Fruit fly (Drosophila melanogaster): ENCODE data around the gene mtgo.

mtgo gene

dm6 chr2L:16656692-16657109 is 111.9 kb downstream of the mtgo start (continued):
- TF ChIP-seq CG2129 (GFP tag; IDR thresholded peaks at IDR 0.05; ENCODE audit: partially characterized antibody) (no peak), CG8290 (GFP tag; optimal IDR thresholded peaks at IDR 0.05) (no peak), CG8290 (tag; optimal IDR thresholded peaks at IDR 0.05) (no peak), CG6683 (GFP tag; optimal IDR thresholded peaks at IDR 0.05) (no peak), onecut (GFP tag; IDR thresholded peaks at IDR 0.05) (no peak), NfI (GFP tag; optimal IDR thresholded peaks at IDR 0.05) (peak; percentile 51), CG3281 (GFP tag; optimal IDR thresholded peaks at IDR 0.05) (no peak), rib (GFP tag; IDR thresholded peaks at IDR 0.05) (no peak), CG12071 (GFP tag; optimal IDR thresholded peaks at IDR 0.05) (no peak), sisA (GFP tag; IDR thresholded peaks at IDR 0.05) (peak; percentile 81), CG18476 (GFP tag; optimal IDR thresholded peaks at IDR 0.05) (peak; percentile 40), luna (GFP tag; optimal IDR thresholded peaks at IDR 0.05) (no peak), Myb (GFP tag; optimal IDR thresholded peaks at IDR 0.05) (peak; percentile 76), fru (optimal IDR thresholded peaks at IDR 0.05) (no peak), Deaf1 (tag; optimal IDR thresholded peaks at IDR 0.05) (no peak), grn (GFP tag; optimal IDR thresholded peaks at IDR 0.05) (no peak), jing (GFP tag; optimal IDR thresholded peaks at IDR 0.05) (no peak), CG10209 (GFP tag; optimal IDR thresholded peaks at IDR 0.05) (peak; percentile 51), tx (GFP tag; optimal IDR thresholded peaks at IDR 0.05) (peak; percentile 4), NFAT (GFP tag; IDR thresholded peaks at IDR 0.05) (peak; percentile 44; the same call in 1 of the 2 replicates), Bdp1 (GFP tag; optimal IDR thresholded peaks at IDR 0.05) (peak; percentile 2), Spps (tag; optimal IDR thresholded peaks at IDR 0.05) (peak; percentile 35), CG11696 (GFP tag; IDR thresholded peaks at IDR 0.05) (0 out of 2 replicates have a peak, but pooled peaks have one; percentile 7), CG4707 (GFP tag; optimal IDR thresholded peaks at IDR 0.05) (no peak), CG12769 (tag; optimal IDR thresholded peaks at IDR 0.05) (no peak), lbe (GFP tag; optimal IDR thresholded peaks at IDR 0.05) (peak; percentile 1), ase (GFP tag; IDR thresholded peaks at IDR 0.05) (peak; percentile 69; the same call in 2 of the 3 replicates), CG1603 (tag; optimal IDR thresholded peaks at IDR 0.05) (peak; percentile 24), dmrt11E (tag; optimal IDR thresholded peaks at IDR 0.05) (peak; percentile 61), Lhr (GFP tag; optimal IDR thresholded peaks at IDR 0.05) (peak; percentile 78), Awh (GFP tag; IDR thresholded peaks at IDR 0.05) (peak; percentile 60), CG32767 (GFP tag; IDR thresholded peaks at IDR 0.05) (peak; percentile 45; the same call in 1 of the 2 replicates), pros (GFP tag; optimal IDR thresholded peaks at IDR 0.05) (no peak), sob (GFP tag; IDR thresholded peaks at IDR 0.05) (peak; percentile 66; the same call in 1 of the 2 replicates), CG43689 (GFP tag; IDR thresholded peaks at IDR 0.05) (no peak), CG18619 (GFP tag; optimal IDR thresholded peaks at IDR 0.05) (peak; percentile 32), Dfd (GFP tag; optimal IDR thresholded peaks at IDR 0.05) (no peak), CG15479 (GFP tag; optimal IDR thresholded peaks at IDR 0.05) (no peak), dm (GFP tag; optimal IDR thresholded peaks at IDR 0.05) (peak; percentile 9), ewg (GFP tag; optimal IDR thresholded peaks at IDR 0.05) (peak; percentile 46), fu2 (GFP tag; optimal IDR thresholded peaks at IDR 0.05) (no peak), wdn (GFP tag; IDR thresholded peaks at IDR 0.05) (peak; percentile 62; the same call in 1 of the 2 replicates), PHDP (tag; optimal IDR thresholded peaks at IDR 0.05) (no peak), CG10979 (tag; optimal IDR thresholded peaks at IDR 0.05) (peak; percentile 51), CG4854 (GFP tag; optimal IDR thresholded peaks at IDR 0.05) (no peak), pum (GFP tag; optimal IDR thresholded peaks at IDR 0.05) (no peak), ERR (GFP tag; optimal IDR thresholded peaks at IDR 0.05) (no peak), Trl (optimal IDR thresholded peaks at IDR 0.05) (no peak), Trl (GFP tag; optimal IDR thresholded peaks at IDR 0.05) (peak; percentile 15), bigmax (GFP tag; optimal IDR thresholded peaks at IDR 0.05) (no peak), CG8478 (optimal IDR thresholded peaks at IDR 0.05) (no peak), CrebB (tag; optimal IDR thresholded peaks at IDR 0.05) (no peak), CG12299 (tag; optimal IDR thresholded peaks at IDR 0.05) (peak; percentile 7)

Data from whole organism, embryonic.